Fruit fly (Drosophila melanogaster): Measurements from ENCODE around the gene Cds.

Gene Cds

dm6 chr3L:8081822-8082221 is 45.7 kb upstream of the Cds start (continued):
- TF ChIP-seq repo (GFP tag; optimal IDR thresholded peaks at IDR 0.05) (no peak), NfI (GFP tag; optimal IDR thresholded peaks at IDR 0.05) (peak; percentile 45), CG42726 (GFP tag; IDR thresholded peaks at IDR 0.05; ENCODE audit: partially characterized antibody) (no peak), CG31388 (GFP tag; optimal IDR thresholded peaks at IDR 0.05) (no peak), CG30020 (tag; optimal IDR thresholded peaks at IDR 0.05) (no peak), Antp (GFP tag; optimal IDR thresholded peaks at IDR 0.05) (no peak), zen2 (GFP tag; IDR thresholded peaks at IDR 0.05; ENCODE audit: partially characterized antibody) (peak; percentile 68), Bteb2 (GFP tag; optimal IDR thresholded peaks at IDR 0.05) (no peak), Poxn (GFP tag; IDR thresholded peaks at IDR 0.05) (no peak), CG10267 (tag; optimal IDR thresholded peaks at IDR 0.05) (peak; percentile 67), CG7271 (tag; optimal IDR thresholded peaks at IDR 0.05) (no peak), cato (GFP tag; optimal IDR thresholded peaks at IDR 0.05; ENCODE audit: borderline replicate concordance) (no peak), bcd (GFP tag; optimal IDR thresholded peaks at IDR 0.05) (no peak), Dip2 (GFP tag; IDR thresholded peaks at IDR 0.05) (no peak), BEAF-32 (GFP tag; optimal IDR thresholded peaks at IDR 0.05) (no peak), CG6654 (GFP tag; optimal IDR thresholded peaks at IDR 0.05) (no peak), vnd (GFP tag; IDR thresholded peaks at IDR 0.05; ENCODE audit: partially characterized antibody) (no peak), Bgb (GFP tag; IDR thresholded peaks at IDR 0.05; ENCODE audit: partially characterized antibody) (no peak), dysf (GFP tag; IDR thresholded peaks at IDR 0.05) (no peak), Nf-YB (GFP tag; optimal IDR thresholded peaks at IDR 0.05) (no peak), tgo (GFP tag; IDR thresholded peaks at IDR 0.05) (no peak), esg (GFP tag; conservative IDR thresholded peaks at IDR 0.05) (no peak), sim (GFP tag; IDR thresholded peaks at IDR 0.05) (no peak), CG7928 (GFP tag; optimal IDR thresholded peaks at IDR 0.05) (no peak), B-H2 (GFP tag; optimal IDR thresholded peaks at IDR 0.05) (peak; percentile 79), btn (GFP tag; optimal IDR thresholded peaks at IDR 0.05) (no peak), CG6854 (GFP tag; optimal IDR thresholded peaks at IDR 0.05) (peak; percentile 61), Drgx (GFP tag; IDR thresholded peaks at IDR 0.05) (peak; percentile 28; the same call in 1 of the 2 replicates), HLHmδ (GFP tag; optimal IDR thresholded peaks at IDR 0.05) (no peak), Ssrp (tag; optimal IDR thresholded peaks at IDR 0.05) (no peak), lmd (GFP tag; IDR thresholded peaks at IDR 0.05) (no peak), CG7963 (GFP tag; IDR thresholded peaks at IDR 0.05; ENCODE audit: partially characterized antibody) (no peak), Lim3 (GFP tag; IDR thresholded peaks at IDR 0.05) (no peak), gcm2 (GFP tag; optimal IDR thresholded peaks at IDR 0.05) (peak; percentile 15), CG16815 (GFP tag; optimal IDR thresholded peaks at IDR 0.05) (no peak), nerfin-1 (tag; optimal IDR thresholded peaks at IDR 0.05) (peak; percentile 16), trh (GFP tag; optimal IDR thresholded peaks at IDR 0.05) (no peak), Sox102F (GFP tag; optimal IDR thresholded peaks at IDR 0.05) (no peak), stwl (tag; optimal IDR thresholded peaks at IDR 0.05) (peak; percentile 74), Scr (GFP tag; IDR thresholded peaks at IDR 0.05; ENCODE audit: partially characterized antibody) (peak; percentile 47), CG12744 (GFP tag; optimal IDR thresholded peaks at IDR 0.05) (peak; percentile 18), CG32767 (GFP tag; IDR thresholded peaks at IDR 0.05) (no peak), dmrt11E (tag; optimal IDR thresholded peaks at IDR 0.05) (no peak), CG32772 (GFP tag; IDR thresholded peaks at IDR 0.05) (no peak), odd (GFP tag; optimal IDR thresholded peaks at IDR 0.05) (peak; percentile 46), Myb (GFP tag; optimal IDR thresholded peaks at IDR 0.05) (peak; percentile 11), fd96Cb (tag; optimal IDR thresholded peaks at IDR 0.05) (no peak), bbx (GFP tag; IDR thresholded peaks at IDR 0.05; ENCODE audit: partially characterized antibody) (peak; percentile 47; the same call in 1 of the 2 replicates), gce (GFP tag; IDR thresholded peaks at IDR 0.05) (no peak), twi (tag; optimal IDR thresholded peaks at IDR 0.05) (no peak)
